Fruit fly (Drosophila melanogaster) Kc167 (cell line): Measurements from ENCODE around the gene Acat1.

ENCODE experiments used
- Myc ChIP-seq: fragments of >200 bp; optimal IDR thresholded peaks from 2 replicates; lab custom pipeline; 2017; ENCODE audit warnings: missing external identifiers
- Sin3A ChIP-seq: fragments of >200 bp; optimal IDR thresholded peaks from 2 replicates; lab custom pipeline; 2018; ENCODE audit warnings: missing external identifiers
- h ChIP-seq: fragments of >200 bp; optimal IDR thresholded peaks from 3 replicates; lab custom pipeline; 2018; ENCODE audit warnings: missing external identifiers
- psq ChIP-seq: fragments of >200 bp; optimal IDR thresholded peaks from 2 replicates; lab custom pipeline; 2017; ENCODE audit warnings: missing external identifiers
- ttk ChIP-seq: sonication (Bioruptor generic); optimal IDR thresholded peaks from 2 replicates; lab custom pipeline; 2017; ENCODE audit warnings: missing external identifiers

DNA sequence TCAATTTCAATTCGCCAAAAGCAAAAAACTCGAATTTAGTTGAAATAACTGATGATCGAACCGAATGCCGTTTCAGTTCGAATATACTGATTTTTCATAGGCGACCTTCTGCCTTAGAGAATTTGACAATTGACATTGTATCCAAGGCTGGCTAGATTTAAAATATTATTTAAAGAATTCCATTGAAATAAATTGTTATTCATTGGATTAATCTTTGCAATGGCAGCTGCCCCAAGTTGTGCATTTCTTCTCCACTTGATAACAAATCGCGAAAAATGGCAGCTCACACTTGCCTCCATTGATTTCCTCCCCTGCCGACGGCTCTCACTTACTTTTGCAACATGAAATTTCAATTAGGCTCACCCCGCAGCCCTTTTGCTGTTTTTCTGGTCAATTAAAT is 34.4 kb downstream of the Acat1 start, which contains the start of gene CG10920:
- TF ChIP-seq Myc (lab: Kevin White, UChicago) (no peak), psq (lab: Kevin White, UChicago) (no peak), Sin3A (lab: Kevin White, UChicago) (no peak), h (lab: Kevin White, UChicago) (no peak), ttk (lab: Kevin White, UChicago) (no peak)
